Worm (Caenorhabditis elegans): ENCODE data around the gene set-6.

ce11 chrX:11969085-11969484 lies 5.4 kb downstream of the set-6 start:
- TF ChIP-seq unc-39 (tag; optimal IDR thresholded peaks at IDR 0.05), result no peak
- TF ChIP-seq nhr-76 (tag; optimal IDR thresholded peaks at IDR 0.05), result no peak
- TF ChIP-seq unc-62 (GFP tag; optimal IDR thresholded peaks at IDR 0.05), result no peak
- TF ChIP-seq lsy-2 (tag; optimal IDR thresholded peaks at IDR 0.05), result no peak
- TF ChIP-seq unc-120 (tag; optimal IDR thresholded peaks at IDR 0.05; ENCODE audit: poor library complexity, severe bottlenecking), result no peak

Measured in whole organism, mixed stage, embryonic.